Worm (Caenorhabditis elegans): ENCODE measurements around the gene K01G5.8.
A peak's percentile ranks its signal among the peaks of the same experiment; 100 is the strongest.

The K01G5.8 gene

DNA sequence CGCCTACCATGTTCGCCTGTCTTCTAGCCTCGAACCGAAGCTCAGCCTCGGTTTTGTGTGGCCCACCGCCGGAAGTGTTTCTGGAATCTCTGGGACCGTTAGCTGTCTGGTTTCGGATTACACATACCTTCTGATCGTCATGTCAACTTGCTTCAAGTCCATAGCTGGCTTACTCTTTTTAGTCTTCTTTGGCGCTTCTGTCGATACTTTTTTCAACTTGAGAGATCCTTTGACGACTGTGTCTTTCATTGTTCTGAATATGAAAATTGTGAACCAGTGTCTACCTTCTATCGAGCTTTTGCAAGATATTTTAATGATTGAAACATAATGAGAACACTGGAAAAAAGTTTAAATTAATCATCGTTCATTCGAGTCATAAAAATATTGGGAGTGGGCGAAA, at the start of gene K01G5.8:
Gene K01G5.8, minus strand, starts transcription at position 255 of the 400 bp plus-strand sequence.
- TF ChIP-seq egl-5 (tag; optimal IDR thresholded peaks at IDR 0.05) (no peak), nhr-237 (tag; optimal IDR thresholded peaks at IDR 0.05) (no peak), daf-12 (tag; optimal IDR thresholded peaks at IDR 0.05) (no peak), fos-1 (tag; optimal IDR thresholded peaks at IDR 0.05) (no peak), pha-4 (tag; optimal IDR thresholded peaks at IDR 0.05) (no peak), nfya-1 (tag; optimal IDR thresholded peaks at IDR 0.05; ENCODE audit: insufficient read depth) (no peak), nhr-67 (tag; optimal IDR thresholded peaks at IDR 0.05) (no peak), zag-1 (tag; optimal IDR thresholded peaks at IDR 0.05) (no peak), lin-39 (tag; optimal IDR thresholded peaks at IDR 0.05) (no peak), lin-15B (tag; optimal IDR thresholded peaks at IDR 0.05) (no peak), nhr-76 (tag; optimal IDR thresholded peaks at IDR 0.05) (no peak), ceh-9 (tag; optimal IDR thresholded peaks at IDR 0.05) (no peak), jun-1 (tag; optimal IDR thresholded peaks at IDR 0.05) (no peak), skn-1 (tag; optimal IDR thresholded peaks at IDR 0.05) (no peak), ZK546.5 (tag; optimal IDR thresholded peaks at IDR 0.05) (no peak), hmg-11 (tag; optimal IDR thresholded peaks at IDR 0.05) (no peak), R02D3.7 (tag; optimal IDR thresholded peaks at IDR 0.05) (no peak), nhr-25 (tag; optimal IDR thresholded peaks at IDR 0.05) (no peak)

DNA sequence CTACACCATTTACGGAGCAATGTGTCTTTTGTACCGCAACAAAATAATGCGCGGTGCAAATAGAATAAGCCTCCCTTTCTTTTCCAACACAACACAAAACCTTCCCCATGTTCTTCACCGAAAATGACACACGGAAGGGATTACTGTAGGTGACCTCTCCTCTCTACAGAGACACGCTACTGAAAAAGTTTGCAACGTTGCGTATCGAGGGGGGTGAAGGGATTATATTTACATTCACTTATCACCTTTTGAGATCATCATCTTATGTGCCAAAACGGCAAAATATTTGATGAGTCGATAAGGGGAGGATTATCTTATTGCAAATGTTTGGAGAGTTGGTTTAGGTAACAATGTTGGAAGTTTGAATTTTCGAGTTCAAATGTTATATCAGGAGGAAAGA, 42.5 kb upstream of the K01G5.8 start:
- TF ChIP-seq skn-1 (tag; optimal IDR thresholded peaks at IDR 0.05), result no peak
- no peak for TF ChIP-seq lin-39 (tag; optimal IDR thresholded peaks at IDR 0.05)
- TF ChIP-seq nhr-77 (tag; optimal IDR thresholded peaks at IDR 0.05), result no peak
- no peak for TF ChIP-seq unc-39 (tag; optimal IDR thresholded peaks at IDR 0.05)
- no peak for TF ChIP-seq aly-2 (tag; optimal IDR thresholded peaks at IDR 0.05)
- TF ChIP-seq tbx-2 (tag; optimal IDR thresholded peaks at IDR 0.05), result no peak
- no peak for TF ChIP-seq fkh-2 (tag; optimal IDR thresholded peaks at IDR 0.05)
- TF ChIP-seq elt-2 (tag; optimal IDR thresholded peaks at IDR 0.05), result no peak
- no peak for TF ChIP-seq egl-27 (tag; optimal IDR thresholded peaks at IDR 0.05)

DNA sequence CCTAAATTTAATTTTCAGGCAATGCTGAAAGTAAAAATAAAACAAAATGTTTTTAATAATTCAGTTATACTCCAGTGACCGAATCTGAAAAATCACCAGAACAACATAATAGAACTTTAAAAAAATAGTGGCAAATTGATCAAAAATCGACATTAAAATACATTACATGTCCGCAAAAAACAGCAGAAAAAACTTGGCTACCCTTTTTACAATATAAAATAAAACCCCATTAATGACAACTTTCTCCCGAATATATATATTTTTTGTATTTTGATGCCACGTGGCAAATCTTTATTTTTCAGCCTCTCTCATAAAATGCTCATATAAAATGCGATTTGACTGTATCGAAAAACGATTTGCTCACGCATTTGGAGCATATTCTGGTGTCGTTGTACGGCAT, 41.0 kb upstream of the K01G5.8 start, which contains the start of gene ptr-19:
Gene ptr-19, plus strand, starts transcription at position 301 of the 400 bp plus-strand sequence.
- TF ChIP-seq fkh-10 (GFP tag; optimal IDR thresholded peaks at IDR 0.05) (no peak), nhr-25 (tag; optimal IDR thresholded peaks at IDR 0.05) (no peak), daf-12 (tag; optimal IDR thresholded peaks at IDR 0.05) (no peak), unc-39 (tag; optimal IDR thresholded peaks at IDR 0.05) (no peak), nhr-12 (tag; optimal IDR thresholded peaks at IDR 0.05) (no peak), nhr-43 (tag; optimal IDR thresholded peaks at IDR 0.05; ENCODE audit: poor library complexity, severe bottlenecking) (no peak), egl-5 (tag; optimal IDR thresholded peaks at IDR 0.05) (no peak)

DNA sequence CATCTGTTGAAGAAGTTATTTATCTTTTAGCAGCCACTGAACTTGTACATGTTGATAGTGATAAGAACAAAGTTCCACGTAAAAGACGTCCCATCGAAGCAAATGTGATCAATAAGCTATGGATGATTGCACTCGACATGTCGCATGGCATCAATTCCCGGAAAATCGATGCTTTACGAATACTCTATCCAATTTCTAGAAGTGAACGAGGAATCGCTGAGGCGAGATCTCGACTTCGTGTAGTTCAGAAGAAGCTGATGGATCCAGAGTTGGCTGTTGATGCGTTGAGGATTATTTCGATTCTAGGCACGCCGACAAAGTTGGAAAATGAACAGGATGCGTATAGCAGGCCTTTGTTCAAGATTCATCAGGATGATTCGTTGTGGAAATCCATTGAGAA, 29.1 kb upstream of the K01G5.8 start:
- TF ChIP-seq unc-62 (GFP tag; optimal IDR thresholded peaks at IDR 0.05), result no peak
- TF ChIP-seq daf-12 (tag; optimal IDR thresholded peaks at IDR 0.05), result no peak
- no peak for TF ChIP-seq aly-2 (tag; optimal IDR thresholded peaks at IDR 0.05)
- TF ChIP-seq pha-4 (tag; optimal IDR thresholded peaks at IDR 0.05), result no peak
- TF ChIP-seq nfya-1 (tag; optimal IDR thresholded peaks at IDR 0.05; ENCODE audit: insufficient read depth), result no peak
- no peak for TF ChIP-seq ceh-82 (tag; optimal IDR thresholded peaks at IDR 0.05)
- no peak for TF ChIP-seq tbx-2 (tag; optimal IDR thresholded peaks at IDR 0.05)
- no peak for TF ChIP-seq skn-1 (tag; optimal IDR thresholded peaks at IDR 0.05)
- no peak for TF ChIP-seq nhr-77 (tag; optimal IDR thresholded peaks at IDR 0.05)
- no peak for TF ChIP-seq sea-2 (GFP tag; optimal IDR thresholded peaks at IDR 0.05)
- no peak for TF ChIP-seq nhr-12 (tag; optimal IDR thresholded peaks at IDR 0.05)
- TF ChIP-seq ztf-11 (tag; optimal IDR thresholded peaks at IDR 0.05), result no peak
- TF ChIP-seq nhr-43 (tag; optimal IDR thresholded peaks at IDR 0.05; ENCODE audit: poor library complexity, severe bottlenecking), result no peak
- no peak for TF ChIP-seq ama-1 (optimal IDR thresholded peaks at IDR 0.05)
- TF ChIP-seq egl-27 (tag; optimal IDR thresholded peaks at IDR 0.05), result no peak
- TF ChIP-seq nhr-76 (tag; optimal IDR thresholded peaks at IDR 0.05), result no peak
- no peak for TF ChIP-seq ztf-4 (tag; optimal IDR thresholded peaks at IDR 0.05)
- no peak for TF ChIP-seq ZK546.5 (tag; optimal IDR thresholded peaks at IDR 0.05)
- TF ChIP-seq hmg-11 (tag; optimal IDR thresholded peaks at IDR 0.05), result no peak

DNA sequence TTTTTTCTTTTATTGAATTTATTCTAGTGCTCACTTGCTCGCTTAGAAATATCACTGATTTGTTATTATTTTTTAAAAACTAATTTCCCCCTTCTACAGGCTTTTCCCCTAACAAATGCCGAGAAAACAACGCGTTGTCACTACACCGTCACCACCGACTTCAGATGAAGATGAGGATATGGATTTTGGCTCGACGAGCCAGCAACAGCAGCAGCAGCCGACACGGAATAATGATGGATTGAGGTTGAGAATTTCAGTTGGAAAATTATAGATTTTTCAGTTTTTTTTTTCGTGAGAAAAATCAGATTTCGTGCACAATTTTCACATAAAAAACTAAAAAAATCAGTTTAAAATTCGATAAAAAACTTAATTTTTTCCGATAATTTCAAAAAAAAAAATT, 22.5 kb upstream of the K01G5.8 start, which contains the start of gene dpy-28:
Gene dpy-28, plus strand, starts transcription at position 100 of the 400 bp plus-strand sequence.
- peak; percentile 66 for TF ChIP-seq ama-1 (optimal IDR thresholded peaks at IDR 0.05)
- TF ChIP-seq nhr-25 (tag; optimal IDR thresholded peaks at IDR 0.05), result no peak
- TF ChIP-seq lsy-12 (tag; optimal IDR thresholded peaks at IDR 0.05), result peak; percentile 23
- TF ChIP-seq elt-2 (tag; optimal IDR thresholded peaks at IDR 0.05), result peak; percentile 5

All from whole organism, L3 larva.